Worm (Caenorhabditis elegans): ENCODE data around the gene pcf-11.
"Not testable (repeated sequence)": the region's sequence is repeated elsewhere in the genome, so short reads cannot be mapped to it uniquely, and the experiment has no call there.

DNA sequence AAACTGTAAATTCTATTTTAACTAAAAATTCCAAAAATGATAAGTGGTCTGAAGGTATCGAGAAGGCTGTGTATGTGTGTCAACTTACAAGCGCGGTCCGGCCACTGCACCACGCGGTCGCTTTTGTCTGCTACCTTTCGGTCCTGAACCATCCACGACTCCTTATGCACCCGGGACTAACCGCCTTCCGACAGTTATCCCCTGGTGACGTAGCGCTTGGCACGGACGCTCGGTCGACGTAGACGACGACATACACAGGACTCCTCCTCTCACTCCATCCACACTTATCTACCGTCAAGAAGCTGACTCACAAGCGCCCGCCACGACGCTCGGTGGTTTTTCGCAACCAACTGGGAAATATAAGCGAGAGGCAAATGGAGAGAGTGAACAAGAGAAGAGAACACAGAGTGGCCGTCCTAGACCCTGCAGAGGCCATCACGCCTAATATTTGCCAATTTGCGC is 6.7 kb downstream of the pcf-11 start:
- TF ChIP-seq zag-1 (tag; optimal IDR thresholded peaks at IDR 0.05); ama-1 (optimal IDR thresholded peaks at IDR 0.05); nhr-28 (tag; optimal IDR thresholded peaks at IDR 0.05); ztf-4 (tag; optimal IDR thresholded peaks at IDR 0.05); mdl-1 (tag; optimal IDR thresholded peaks at IDR 0.05); fkh-10 (GFP tag; optimal IDR thresholded peaks at IDR 0.05); daf-12 (tag; optimal IDR thresholded peaks at IDR 0.05): not testable (repeated sequence)
- peak; percentile 59 for TF ChIP-seq lin-39 (tag; optimal IDR thresholded peaks at IDR 0.05)
- peak; percentile 58 for TF ChIP-seq nhr-43 (tag; optimal IDR thresholded peaks at IDR 0.05; ENCODE audit: poor library complexity, severe bottlenecking)
- peak; percentile 76 for TF ChIP-seq pha-4 (tag; optimal IDR thresholded peaks at IDR 0.05)

All from whole organism, L3 larva.